Fruit fly (Drosophila melanogaster) whole organism, embryonic: ENCODE measurements around the gene Ilp6.

Experiments
- CG1024 ChIP-seq: fragments of 200-800 bp; sonication (Bioruptor generic); IDR thresholded peaks from 2 replicates; pipeline ENCODE4 v1.3.6; 2022; ENCODE audit warnings: missing biosample characterization, missing genetic modification characterization
- CG10462 ChIP-seq: fragments of 200-800 bp; sonication (Bioruptor generic); optimal IDR thresholded peaks from 2 replicates; lab custom pipeline; 2016; ENCODE audit warnings: missing biosample characterization, missing genetic modification characterization
- CG10654 ChIP-seq: fragments of 200-800 bp; sonication (Bioruptor generic); optimal IDR thresholded peaks from 2 replicates; lab custom pipeline; 2016; ENCODE audit warnings: missing biosample characterization, missing genetic modification characterization
- CG11093 ChIP-seq: fragments of 200-800 bp; sonication (Bioruptor generic); IDR thresholded peaks from 3 replicates; pipeline ENCODE4 v1.3.6; 2022; ENCODE audit warnings: missing biosample characterization, missing genetic modification characterization
- CG11398 ChIP-seq: fragments of 200-800 bp; sonication (Bioruptor generic); optimal IDR thresholded peaks from 2 replicates; lab custom pipeline; 2016; ENCODE audit warnings: missing biosample characterization, missing genetic modification characterization
- CG11696 ChIP-seq: fragments of 200-800 bp; sonication (Bioruptor generic); IDR thresholded peaks from 2 replicates; pipeline ENCODE4 v1.3.6; 2022; ENCODE audit warnings: missing biosample characterization, missing genetic modification characterization
- CG12104 ChIP-seq: fragments of 200-800 bp; sonication (Bioruptor generic); optimal IDR thresholded peaks from 3 replicates; lab custom pipeline; 2016; ENCODE audit warnings: missing biosample characterization, missing genetic modification characterization
- CG12744 ChIP-seq: fragments of 200-800 bp; sonication (Bioruptor generic); optimal IDR thresholded peaks from 2 replicates; lab custom pipeline; 2016; ENCODE audit warnings: missing biosample characterization, missing genetic modification characterization
- CG13287 ChIP-seq: fragments of 200-800 bp; sonication (Bioruptor generic); IDR thresholded peaks from 2 replicates; pipeline ENCODE4 v1.3.6; 2022; ENCODE audit warnings: missing biosample characterization, missing genetic modification characterization; ENCODE audit not compliant: partially characterized antibody
- CG14441 ChIP-seq: fragments of 200-800 bp; sonication (Bioruptor generic); IDR thresholded peaks from 2 replicates; pipeline ENCODE4 v1.3.6; 2022; ENCODE audit warnings: missing biosample characterization, missing genetic modification characterization
- CG14710 ChIP-seq: fragments of 200-800 bp; sonication (Bioruptor generic); optimal IDR thresholded peaks from 3 replicates; lab custom pipeline; 2019; ENCODE audit warnings: missing biosample characterization, mild to moderate bottlenecking, missing genetic modification characterization, moderate library complexity
- CG16863 ChIP-seq: fragments of 200-800 bp; sonication (Bioruptor generic); optimal IDR thresholded peaks from 3 replicates; lab custom pipeline; 2016; ENCODE audit warnings: missing biosample characterization, missing genetic modification characterization
- CG17802 ChIP-seq: fragments of 200-800 bp; sonication (Bioruptor generic); optimal IDR thresholded peaks from 2 replicates; lab custom pipeline; 2018; ENCODE audit warnings: missing biosample characterization, mild to moderate bottlenecking, missing genetic modification characterization, moderate library complexity
- CG18619 ChIP-seq: fragments of 200-800 bp; sonication (Bioruptor generic); optimal IDR thresholded peaks from 3 replicates; lab custom pipeline; 2017; ENCODE audit warnings: missing biosample characterization, mild to moderate bottlenecking, missing genetic modification characterization
- CG5953 ChIP-seq: fragments of 200-800 bp; sonication (Bioruptor generic); IDR thresholded peaks from 2 replicates; pipeline ENCODE4 v1.3.6; 2022; ENCODE audit warnings: missing biosample characterization, missing genetic modification characterization
- CG6765 ChIP-seq: fragments of 200-800 bp; sonication (Bioruptor generic); optimal IDR thresholded peaks from 3 replicates; lab custom pipeline; 2017; ENCODE audit warnings: missing biosample characterization, mild to moderate bottlenecking, missing genetic modification characterization
- CG8089 ChIP-seq: fragments of 200-800 bp; sonication (Bioruptor generic); optimal IDR thresholded peaks from 3 replicates; lab custom pipeline; 2016; ENCODE audit warnings: missing biosample characterization, missing genetic modification characterization
- CG8359 ChIP-seq: fragments of 200-800 bp; sonication (Bioruptor generic); optimal IDR thresholded peaks from 2 replicates; lab custom pipeline; 2017; ENCODE audit warnings: missing biosample characterization, mild to moderate bottlenecking, missing genetic modification characterization, borderline replicate concordance
- CG9437 ChIP-seq: fragments of 200-800 bp; sonication (Bioruptor generic); optimal IDR thresholded peaks from 2 replicates; lab custom pipeline; 2018; ENCODE audit warnings: missing biosample characterization, mild to moderate bottlenecking, missing genetic modification characterization
- CTCF ChIP-seq: fragments of 200-800 bp; sonication (Bioruptor generic); optimal IDR thresholded peaks from 2 replicates; lab custom pipeline; 2017; ENCODE audit warnings: missing biosample characterization, mild to moderate bottlenecking, missing genetic modification characterization, moderate library complexity
- D19A ChIP-seq: fragments of 200-800 bp; optimal IDR thresholded peaks from 3 replicates; lab custom pipeline; 2019; ENCODE audit warnings: missing biosample characterization, mild to moderate bottlenecking, missing genetic modification characterization, moderate library complexity
- Dad ChIP-seq: fragments of 200-800 bp; sonication (Bioruptor generic); optimal IDR thresholded peaks from 3 replicates; lab custom pipeline; 2016; ENCODE audit warnings: missing biosample characterization, missing genetic modification characterization
- Dbx ChIP-seq: fragments of 200-800 bp; sonication (Bioruptor generic); IDR thresholded peaks from 3 replicates; pipeline ENCODE4 v1.3.6; 2022; ENCODE audit warnings: missing biosample characterization, missing genetic modification characterization
- Fer2 ChIP-seq: fragments of 200-800 bp; sonication (Bioruptor generic); optimal IDR thresholded peaks from 2 replicates; lab custom pipeline; 2018; ENCODE audit warnings: missing biosample characterization, mild to moderate bottlenecking, missing genetic modification characterization, moderate library complexity
- H2.0 ChIP-seq: fragments of 200-800 bp; sonication (Bioruptor generic); IDR thresholded peaks from 2 replicates; pipeline ENCODE4 v1.3.6; 2022; ENCODE audit warnings: missing biosample characterization, missing genetic modification characterization
- NC2α ChIP-seq: fragments of 200-800 bp; sonication (Bioruptor generic); optimal IDR thresholded peaks from 2 replicates; lab custom pipeline; 2016; ENCODE audit warnings: missing biosample characterization, missing genetic modification characterization
- Sin3A ChIP-seq: fragments of >200 bp; optimal IDR thresholded peaks from 2 replicates; lab custom pipeline; 2018
- Sry-δ ChIP-seq: fragments of 200-800 bp; sonication (Bioruptor generic); optimal IDR thresholded peaks from 2 replicates; lab custom pipeline; 2016; ENCODE audit warnings: missing biosample characterization, missing genetic modification characterization
- Usf ChIP-seq: fragments of 200-800 bp; sonication (Bioruptor generic); optimal IDR thresholded peaks from 2 replicates; lab custom pipeline; 2017; ENCODE audit warnings: missing genotype, missing biosample characterization, missing genetic modification characterization
- al ChIP-seq: fragments of 200-800 bp; sonication (Bioruptor generic); IDR thresholded peaks from 2 replicates; pipeline ENCODE4 v1.3.6; 2022; ENCODE audit warnings: missing biosample characterization, missing genetic modification characterization
- ara ChIP-seq: fragments of 200-800 bp; sonication (Bioruptor generic); IDR thresholded peaks from 2 replicates; pipeline ENCODE4 v1.3.6; 2022; ENCODE audit warnings: missing biosample characterization, missing genetic modification characterization
- ase ChIP-seq: fragments of 200-800 bp; sonication (Bioruptor generic); IDR thresholded peaks from 3 replicates; pipeline ENCODE4 v1.3.6; 2022; ENCODE audit warnings: missing biosample characterization, missing genetic modification characterization
- bbx ChIP-seq: fragments of 200-800 bp; sonication (Bioruptor generic); IDR thresholded peaks from 2 replicates; pipeline ENCODE4 v1.3.6; 2022; ENCODE audit warnings: missing biosample characterization, missing genetic modification characterization; ENCODE audit not compliant: partially characterized antibody
- bsh ChIP-seq, 2 experiments: fragments of 200-800 bp; sonication (Bioruptor generic); optimal IDR thresholded peaks; 2 replicates each; lab custom pipeline; 2017 to 2018; ENCODE audit warnings: mild to moderate bottlenecking in 2 of 2, missing biosample characterization in 2 of 2, missing genetic modification characterization in 2 of 2, moderate library complexity in 1 of 2
- ci ChIP-seq: fragments of 200-800 bp; sonication (Bioruptor generic); IDR thresholded peaks from 3 replicates; pipeline ENCODE4 v1.3.6; 2022; ENCODE audit warnings: missing biosample characterization, missing genetic modification characterization
- crol ChIP-seq: fragments of 200-800 bp; sonication (Bioruptor generic); IDR thresholded peaks from 2 replicates; pipeline ENCODE4 v1.3.6; 2022; ENCODE audit warnings: missing biosample characterization, missing genetic modification characterization
- cwo ChIP-seq: fragments of 200-800 bp; sonication (Bioruptor generic); optimal IDR thresholded peaks from 3 replicates; lab custom pipeline; 2017; ENCODE audit warnings: missing biosample characterization, missing genetic modification characterization, mild to moderate bottlenecking, moderate library complexity, missing genetic modification reagents
- dati ChIP-seq: fragments of 200-800 bp; sonication (Bioruptor generic); IDR thresholded peaks from 2 replicates; pipeline ENCODE4 v1.3.6; 2022; ENCODE audit warnings: missing biosample characterization, missing genetic modification characterization
- dmrt11E ChIP-seq: fragments of 200-800 bp; sonication (Bioruptor generic); optimal IDR thresholded peaks from 3 replicates; lab custom pipeline; 2018; ENCODE audit warnings: missing biosample characterization, mild to moderate bottlenecking, missing genetic modification characterization, moderate library complexity
- ken ChIP-seq: fragments of 200-800 bp; sonication (Bioruptor generic); IDR thresholded peaks from 3 replicates; pipeline ENCODE4 v1.3.6; 2022; ENCODE audit warnings: missing biosample characterization, missing genetic modification characterization
- nerfin-1 ChIP-seq: fragments of 200-800 bp; sonication (Bioruptor generic); optimal IDR thresholded peaks from 3 replicates; lab custom pipeline; 2019; ENCODE audit warnings: missing biosample characterization, mild to moderate bottlenecking, missing genetic modification characterization, moderate library complexity
- pfk ChIP-seq: fragments of 200-800 bp; sonication (Bioruptor generic); optimal IDR thresholded peaks from 2 replicates; lab custom pipeline; 2018; ENCODE audit warnings: missing biosample characterization, mild to moderate bottlenecking, missing genetic modification characterization, moderate library complexity
- rib ChIP-seq: fragments of 200-800 bp; sonication (Bioruptor generic); IDR thresholded peaks from 2 replicates; pipeline ENCODE4 v1.3.6; 2022; ENCODE audit warnings: missing biosample characterization, missing genetic modification characterization
- sc ChIP-seq, 3 experiments: fragments of >200 bp in 2 of 3; fragments of 200-800 bp in 1 of 3; sonication (Bioruptor generic) in 1 of 3; optimal IDR thresholded peaks; 2 replicates in 2 of 3; 3 replicates in 1 of 3; lab custom pipeline; 2017; ENCODE audit warnings: mild to moderate bottlenecking in 1 of 3, missing biosample characterization in 1 of 3, missing genetic modification characterization in 1 of 3, missing genetic modification reagents in 1 of 3
- sens-2 ChIP-seq: fragments of 200-800 bp; sonication (Bioruptor generic); IDR thresholded peaks from 2 replicates; pipeline ENCODE4 v1.3.6; 2022; ENCODE audit warnings: missing biosample characterization, missing genetic modification characterization
- sim ChIP-seq: fragments of 200-800 bp; sonication (Bioruptor generic); IDR thresholded peaks from 2 replicates; pipeline ENCODE4 v1.3.6; 2022; ENCODE audit warnings: missing biosample characterization, missing genetic modification characterization
- so ChIP-seq: fragments of 200-800 bp; sonication (Bioruptor generic); IDR thresholded peaks from 3 replicates; pipeline ENCODE4 v1.3.6; 2022; ENCODE audit warnings: missing biosample characterization, missing genetic modification characterization
- sob ChIP-seq: fragments of 200-800 bp; sonication (Bioruptor generic); IDR thresholded peaks from 2 replicates; pipeline ENCODE4 v1.3.6; 2022; ENCODE audit warnings: missing biosample characterization, missing genetic modification characterization
- sug ChIP-seq: fragments of 200-800 bp; optimal IDR thresholded peaks from 2 replicates; lab custom pipeline; 2019; ENCODE audit warnings: missing biosample characterization, mild to moderate bottlenecking, missing genetic modification characterization, moderate library complexity
- tgo ChIP-seq: fragments of 200-800 bp; sonication (Bioruptor generic); IDR thresholded peaks from 3 replicates; pipeline ENCODE4 v1.3.6; 2022; ENCODE audit warnings: missing biosample characterization, missing genetic modification characterization
- vfl ChIP-seq: fragments of 200-800 bp; sonication (Bioruptor generic); optimal IDR thresholded peaks from 2 replicates; lab custom pipeline; 2016; ENCODE audit warnings: missing biosample characterization, missing genetic modification characterization
- vvl ChIP-seq: fragments of 200-800 bp; sonication (Bioruptor generic); IDR thresholded peaks from 2 replicates; pipeline ENCODE4 v1.3.6; 2022; ENCODE audit warnings: missing biosample characterization, missing genetic modification characterization

Gene Ilp6

DNA sequence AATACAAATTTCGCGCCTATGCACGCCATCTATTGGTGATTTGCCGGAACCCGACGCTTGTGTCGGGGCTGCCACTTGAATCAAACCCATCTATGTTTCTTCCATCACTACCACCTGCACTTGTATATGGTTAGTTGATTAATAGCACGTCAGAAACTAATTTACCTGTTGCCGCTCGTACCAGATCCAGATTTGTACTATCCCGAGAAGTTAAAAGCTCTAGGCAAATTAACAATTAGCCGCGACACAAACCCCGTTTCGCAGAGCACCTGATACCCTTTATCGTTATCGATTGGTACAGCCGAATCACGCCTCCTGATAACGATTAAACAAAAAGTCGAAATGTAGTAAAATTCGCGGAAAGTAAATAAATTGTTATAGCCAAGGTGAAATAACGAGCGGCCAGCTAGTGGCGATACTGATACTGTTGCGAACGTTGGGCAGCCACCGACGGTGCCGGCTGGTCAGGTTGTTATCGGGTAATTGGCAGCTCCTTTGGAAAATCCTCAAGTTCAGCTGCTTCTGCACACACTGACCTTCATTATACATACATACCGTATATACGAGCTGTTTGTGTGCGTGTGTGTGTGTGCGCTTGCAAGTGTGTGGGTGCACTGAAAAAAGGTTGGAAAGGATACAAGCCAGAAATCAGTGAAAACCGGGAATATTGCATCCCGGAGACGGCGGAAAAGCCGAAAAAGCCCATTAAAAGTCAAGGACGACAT is 5.7 kb upstream of the Ilp6 start (continued):
- peak; percentile 26 for TF ChIP-seq sug (tag; lab: Kevin White, UChicago)
- no peak for TF ChIP-seq cwo (GFP tag; lab: Kevin White, UChicago)
- no peak for TF ChIP-seq sens-2 (GFP tag; lab: Robert Waterston, UW)
- no peak for TF ChIP-seq Dad (GFP tag; lab: Kevin White, UChicago)
- peak; percentile 74 for TF ChIP-seq CG13287
- TF ChIP-seq CG6765 (GFP tag; lab: Kevin White, UChicago) = no peak
- TF ChIP-seq CG18619 (GFP tag; lab: Kevin White, UChicago) = no peak
- peak; percentile 25; the same call in 1 of the 2 replicates for TF ChIP-seq vvl (GFP tag; lab: Robert Waterston, UW)
- TF ChIP-seq al (GFP tag; lab: Robert Waterston, UW) = no peak
- TF ChIP-seq Fer2 (tag; lab: Kevin White, UChicago) = no peak
- TF ChIP-seq rib (GFP tag; lab: Robert Waterston, UW) = no peak
- TF ChIP-seq CG10462 (GFP tag; lab: Kevin White, UChicago) = no peak
- no peak for TF ChIP-seq CG17802
- no peak for TF ChIP-seq NC2α (GFP tag; lab: Kevin White, UChicago)
- TF ChIP-seq CG14710 = peak; percentile 71
- no peak for TF ChIP-seq so
- TF ChIP-seq sim (GFP tag; lab: Robert Waterston, UW) = no peak
- TF ChIP-seq CG12104 (GFP tag; lab: Kevin White, UChicago) = no peak
- no peak for TF ChIP-seq CG1024 (GFP tag; lab: Robert Waterston, UW)
- TF ChIP-seq sc (optimal IDR thresholded peaks at IDR 0.05; lab: Kevin White, UChicago) = no peak
- TF ChIP-seq sc (GFP tag; optimal IDR thresholded peaks at IDR 0.05; lab: Kevin White, UChicago) = no peak
- peak; percentile 82 for TF ChIP-seq Sry-δ
- TF ChIP-seq CG11696 (GFP tag; lab: Robert Waterston, UW) = no peak
- TF ChIP-seq bbx (GFP tag; lab: Robert Waterston, UW) = peak; percentile 73
- TF ChIP-seq CG5953 (GFP tag; lab: Robert Waterston, UW) = no peak
- TF ChIP-seq CG10654 (GFP tag; lab: Kevin White, UChicago) = no peak
- TF ChIP-seq CG12744 = no peak
- TF ChIP-seq CG8089 (GFP tag; lab: Kevin White, UChicago) = peak; percentile 30
- TF ChIP-seq bsh (GFP tag; optimal IDR thresholded peaks at IDR 0.05; lab: Kevin White, UChicago) = no peak
- peak; percentile 82 for TF ChIP-seq Sin3A
- TF ChIP-seq dati (GFP tag; lab: Robert Waterston, UW) = no peak
- TF ChIP-seq crol (GFP tag; lab: Robert Waterston, UW) = no peak
- no peak for TF ChIP-seq ase (GFP tag; lab: Robert Waterston, UW)
- no peak for TF ChIP-seq sob (GFP tag; lab: Robert Waterston, UW)
- TF ChIP-seq CG9437 (GFP tag; lab: Kevin White, UChicago) = no peak
- no peak for TF ChIP-seq D19A (tag; lab: Kevin White, UChicago)
- TF ChIP-seq ken (GFP tag; lab: Robert Waterston, UW) = no peak
- peak; percentile 94 for TF ChIP-seq CTCF
- TF ChIP-seq H2.0 (GFP tag; lab: Robert Waterston, UW) = no peak
- TF ChIP-seq CG11398 (GFP tag; lab: Kevin White, UChicago) = no peak
- TF ChIP-seq nerfin-1 (tag; lab: Kevin White, UChicago) = no peak
- no peak for TF ChIP-seq tgo (GFP tag; lab: Robert Waterston, UW)
- no peak for TF ChIP-seq CG16863 (GFP tag; lab: Kevin White, UChicago)
- no peak for TF ChIP-seq ara (GFP tag; lab: Robert Waterston, UW)
- no peak for TF ChIP-seq Usf (GFP tag; lab: Kevin White, UChicago)
- no peak for TF ChIP-seq ci
- TF ChIP-seq pfk (GFP tag; lab: Kevin White, UChicago) = no peak
- no peak for TF ChIP-seq CG11093
- no peak for TF ChIP-seq vfl (GFP tag; lab: Kevin White, UChicago)
- no peak for TF ChIP-seq Dbx
- TF ChIP-seq dmrt11E = no peak
- no peak for TF ChIP-seq CG14441 (GFP tag; lab: Robert Waterston, UW)
- no peak for TF ChIP-seq CG8359 (GFP tag; lab: Kevin White, UChicago)
